Fruit fly (Drosophila melanogaster): ENCODE measurements around the gene CG9109.

The CG9109 gene

DNA sequence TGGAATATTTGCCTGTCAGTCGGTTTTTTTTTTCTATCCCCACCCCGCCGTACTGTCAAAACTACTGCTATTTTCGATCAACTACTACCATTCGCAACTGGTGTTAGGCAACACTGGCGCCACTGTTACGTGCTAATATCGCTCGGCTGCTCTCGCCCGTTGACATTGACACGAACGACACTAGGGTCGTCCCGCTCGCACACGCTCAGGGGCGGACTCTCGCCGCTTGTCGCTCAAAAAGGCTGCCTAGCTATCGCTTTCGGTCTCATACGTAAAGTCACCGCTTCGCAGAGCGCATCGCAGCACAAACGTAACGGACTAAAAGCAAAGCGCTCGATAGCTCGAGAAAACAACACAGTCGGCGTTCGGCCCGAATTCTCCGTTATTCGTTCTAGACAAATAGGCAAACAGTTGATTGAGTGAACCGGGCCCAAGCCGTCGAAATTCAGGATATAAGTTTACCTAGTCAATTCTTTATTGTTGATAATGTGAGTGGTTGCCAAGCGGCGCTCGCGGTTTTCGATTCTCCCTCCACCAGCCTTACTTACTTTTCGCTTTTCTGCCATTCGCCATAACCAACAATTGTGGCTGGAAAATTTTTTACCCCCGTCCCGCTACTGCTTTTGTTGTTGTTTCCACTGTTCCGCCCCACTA lies 51.8 kb downstream of the CG9109 start (continued):
- peak; percentile 0 for TF ChIP-seq CG12219 (GFP tag; optimal IDR thresholded peaks at IDR 0.05)
- TF ChIP-seq Stat92E (GFP tag; optimal IDR thresholded peaks at IDR 0.05) = no peak
- peak; percentile 30 for TF ChIP-seq NfI (GFP tag; optimal IDR thresholded peaks at IDR 0.05)
- peak; percentile 23 for TF ChIP-seq Mes4 (GFP tag; optimal IDR thresholded peaks at IDR 0.05)
- no peak for TF ChIP-seq ase (GFP tag; IDR thresholded peaks at IDR 0.05)
- TF ChIP-seq vnd (GFP tag; IDR thresholded peaks at IDR 0.05; ENCODE audit: partially characterized antibody) = no peak
- TF ChIP-seq Sry-δ (GFP tag; optimal IDR thresholded peaks at IDR 0.05) = peak; percentile 34
- TF ChIP-seq Neu2 (GFP tag; optimal IDR thresholded peaks at IDR 0.05; ENCODE audit: borderline replicate concordance) = no peak
- TF ChIP-seq CG18011 (GFP tag; optimal IDR thresholded peaks at IDR 0.05) = no peak
- peak; percentile 9 for TF ChIP-seq CG17359 (tag; optimal IDR thresholded peaks at IDR 0.05)
- TF ChIP-seq D19B (GFP tag; optimal IDR thresholded peaks at IDR 0.05) = no peak
- TF ChIP-seq shn (GFP tag; optimal IDR thresholded peaks at IDR 0.05) = no peak
- TF ChIP-seq Ets65A (GFP tag) = no peak
- no peak for TF ChIP-seq Elba2 (GFP tag; optimal IDR thresholded peaks at IDR 0.05)
- TF ChIP-seq zen (tag; optimal IDR thresholded peaks at IDR 0.05) = no peak
- no peak for TF ChIP-seq ranshi (GFP tag; IDR thresholded peaks at IDR 0.05)
- no peak for TF ChIP-seq hb (GFP tag; IDR thresholded peaks at IDR 0.05; ENCODE audit: partially characterized antibody)
- peak; percentile 13 for TF ChIP-seq CG9609 (GFP tag; optimal IDR thresholded peaks at IDR 0.05)
- no peak for TF ChIP-seq CG6175 (GFP tag; IDR thresholded peaks at IDR 0.05)
- TF ChIP-seq az2 (GFP tag; optimal IDR thresholded peaks at IDR 0.05) = no peak
- peak; percentile 89 for TF ChIP-seq Nf-YC (tag; optimal IDR thresholded peaks at IDR 0.05)
- TF ChIP-seq Camta (GFP tag; optimal IDR thresholded peaks at IDR 0.05) = peak; percentile 28
- peak; percentile 45 for TF ChIP-seq jumu (GFP tag; optimal IDR thresholded peaks at IDR 0.05)
- TF ChIP-seq tgo (GFP tag; IDR thresholded peaks at IDR 0.05) = no peak
- no peak for TF ChIP-seq CG7271 (tag; optimal IDR thresholded peaks at IDR 0.05)
- peak; percentile 15 for TF ChIP-seq CG17912 (GFP tag; optimal IDR thresholded peaks at IDR 0.05)
- no peak for TF ChIP-seq ara (GFP tag; IDR thresholded peaks at IDR 0.05)
- TF ChIP-seq sob (GFP tag; IDR thresholded peaks at IDR 0.05) = no peak
- TF ChIP-seq gsb-n (tag; optimal IDR thresholded peaks at IDR 0.05) = peak; percentile 13
- peak in 1 of 2 experiments; percentile 16 for TF ChIP-seq tll (GFP tag; optimal IDR thresholded peaks at IDR 0.05)
- TF ChIP-seq Fer1 (GFP tag; optimal IDR thresholded peaks at IDR 0.05) = peak; percentile 47
- no peak for TF ChIP-seq croc (GFP tag; conservative IDR thresholded peaks at IDR 0.05)
- TF ChIP-seq pum (GFP tag; optimal IDR thresholded peaks at IDR 0.05) = no peak
- TF ChIP-seq Hr51 (GFP tag; optimal IDR thresholded peaks at IDR 0.05) = peak in 1 of 2 experiments; percentile 23
- peak; percentile 9 for TF ChIP-seq zf30C (GFP tag; optimal IDR thresholded peaks at IDR 0.05)
- no peak for TF ChIP-seq CG12104 (GFP tag; optimal IDR thresholded peaks at IDR 0.05)

DNA sequence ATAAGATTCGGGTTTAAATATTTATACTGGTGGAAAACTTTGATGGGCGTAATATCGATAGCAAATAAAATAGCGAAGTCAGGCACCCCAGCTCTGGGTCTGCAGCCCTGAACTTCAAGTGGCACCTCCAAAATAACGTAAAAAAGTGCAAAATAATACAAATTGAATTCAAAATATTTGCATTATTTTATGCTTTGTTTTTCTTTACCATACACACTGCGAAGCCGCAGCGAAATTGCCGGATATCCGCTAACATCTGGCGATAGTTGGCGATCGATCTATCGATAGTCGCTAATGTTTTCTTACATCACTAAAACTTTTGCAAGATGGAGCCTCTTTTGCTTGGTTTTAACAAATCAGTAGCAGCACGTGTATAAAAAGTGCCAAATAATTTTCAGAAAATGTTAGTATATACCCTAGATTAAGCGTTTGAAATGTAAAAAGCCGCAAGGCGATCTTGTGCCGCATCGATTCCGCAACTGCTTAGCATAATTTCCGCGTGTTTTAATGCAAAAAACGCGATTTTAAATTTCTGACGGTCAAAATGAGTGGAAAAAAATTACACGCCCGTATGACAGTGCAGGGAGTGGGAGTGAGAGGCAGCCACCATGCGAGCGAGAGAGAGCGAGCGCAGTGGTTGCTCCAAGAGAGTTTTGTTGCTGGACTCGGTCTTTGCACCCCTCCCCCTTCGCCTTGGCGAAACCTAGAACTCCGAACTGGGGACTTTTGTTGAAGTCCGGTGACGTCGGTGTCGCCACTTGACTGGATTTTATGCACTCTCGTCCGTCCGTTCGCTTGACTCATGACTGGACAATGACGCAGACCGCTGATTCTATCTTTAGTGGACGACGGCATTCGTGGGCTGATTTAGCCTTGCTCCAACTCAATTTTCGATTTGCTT lies 52.5 kb downstream of the CG9109 start, which contains the start of gene eIF4A:
Gene eIF4A (plus strand): TSS at position 332 of the 901 bp plus-strand sequence.
- TF ChIP-seq vvl (GFP tag; IDR thresholded peaks at IDR 0.05) (no peak), chif (GFP tag; optimal IDR thresholded peaks at IDR 0.05) (peak in 1 of 2 experiments; percentile 29), sqz (GFP tag; optimal IDR thresholded peaks at IDR 0.05) (peak; percentile 75), CG15514 (GFP tag; optimal IDR thresholded peaks at IDR 0.05) (peak; percentile 41), CG13624 (GFP tag; optimal IDR thresholded peaks at IDR 0.05) (peak; percentile 20), CG1529 (GFP tag; optimal IDR thresholded peaks at IDR 0.05) (peak; percentile 0), pum (GFP tag; optimal IDR thresholded peaks at IDR 0.05) (no peak), Sry-δ (GFP tag; optimal IDR thresholded peaks at IDR 0.05) (peak; percentile 95), GATAe (GFP tag; conservative IDR thresholded peaks at IDR 0.05) (no peak), Lim3 (GFP tag; IDR thresholded peaks at IDR 0.05) (no peak), Ssrp (tag; optimal IDR thresholded peaks at IDR 0.05) (peak; percentile 12), Scr (GFP tag; IDR thresholded peaks at IDR 0.05; ENCODE audit: partially characterized antibody) (no peak), sc (optimal IDR thresholded peaks at IDR 0.05) (no peak), sc (GFP tag; optimal IDR thresholded peaks at IDR 0.05) (no peak), knrl (GFP tag; IDR thresholded peaks at IDR 0.05; ENCODE audit: partially characterized antibody) (no peak)
